Worm (Caenorhabditis elegans): ENCODE results near the gene poml-1.

DNA sequence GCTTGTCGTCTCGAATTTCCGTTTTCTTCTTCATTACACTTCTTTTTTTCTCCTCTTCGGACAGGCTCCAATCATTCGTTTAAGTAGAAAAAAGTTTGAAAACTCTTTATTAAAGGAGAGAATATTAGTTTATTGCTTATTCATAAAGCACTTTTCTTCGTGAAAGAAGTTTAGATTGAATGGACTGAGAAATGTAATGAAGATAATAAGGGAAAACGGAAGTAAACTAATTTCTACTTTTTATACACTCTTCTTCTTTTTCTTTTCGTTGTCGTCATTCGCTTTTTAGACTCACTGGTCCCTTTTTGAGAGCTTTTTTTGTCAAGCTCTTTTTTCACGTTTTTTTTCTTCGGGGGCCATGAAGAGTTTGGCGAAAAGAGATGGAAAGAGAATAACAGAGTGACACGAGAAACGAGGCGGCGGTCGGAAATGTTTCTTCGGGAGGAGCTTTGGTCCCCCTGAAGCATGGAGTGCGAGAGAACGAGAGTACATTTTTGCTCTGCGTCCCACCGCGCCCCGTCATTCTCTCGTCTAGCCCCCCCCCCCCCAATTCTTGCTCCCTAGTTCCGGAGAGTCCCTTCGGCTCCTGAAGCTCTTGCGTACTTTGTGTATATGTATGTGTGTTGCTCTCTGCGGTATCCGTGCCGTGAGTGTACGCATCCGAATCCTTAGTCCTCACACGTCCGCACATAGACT is 16.6 kb upstream of the poml-1 start:
- TF ChIP-seq alr-1 (tag; optimal IDR thresholded peaks at IDR 0.05; ENCODE audit: borderline replicate concordance) = no peak
- TF ChIP-seq lin-15B (tag; optimal IDR thresholded peaks at IDR 0.05) = no peak
- no peak for TF ChIP-seq unc-62 (GFP tag; optimal IDR thresholded peaks at IDR 0.05)
- TF ChIP-seq C04F5.9 (tag; optimal IDR thresholded peaks at IDR 0.05) = no peak
- TF ChIP-seq fos-1 (tag; optimal IDR thresholded peaks at IDR 0.05) = no peak
- peak; percentile 13 to 27 (median 21) for TF ChIP-seq ceh-82 (tag; optimal IDR thresholded peaks at IDR 0.05)
- TF ChIP-seq lin-39 (tag; optimal IDR thresholded peaks at IDR 0.05) = peak; percentile 10
